Fruit fly (Drosophila melanogaster) whole organism, embryonic: ENCODE measurements around the gene CCHa2.

Experiments used
- Awh ChIP-seq: fragments of 200-800 bp; sonication (Bioruptor generic); IDR thresholded peaks from 2 replicates; pipeline ENCODE4, ENCODE4 v1.3.6; 2022; ENCODE audit warnings: missing biosample characterization, missing genetic modification characterization
- BEAF-32 ChIP-seq: fragments of 200-800 bp; sonication (Bioruptor generic); optimal IDR thresholded peaks from 3 replicates; lab custom pipeline; 2017; ENCODE audit warnings: missing biosample characterization, missing genetic modification characterization, mild to moderate bottlenecking, moderate library complexity, missing genetic modification reagents
- CG11504 ChIP-seq: fragments of 200-800 bp; sonication (Bioruptor generic); optimal IDR thresholded peaks from 3 replicates; lab custom pipeline; 2019; ENCODE audit warnings: missing biosample characterization, mild to moderate bottlenecking, missing genetic modification characterization, moderate library complexity
- CG11560 ChIP-seq: fragments of 200-800 bp; sonication (Bioruptor generic); IDR thresholded peaks from 3 replicates; pipeline ENCODE4 v1.3.6; 2022; ENCODE audit warnings: missing biosample characterization, missing genetic modification characterization
- CG17186 ChIP-seq: fragments of 200-800 bp; sonication (Bioruptor generic); optimal IDR thresholded peaks from 3 replicates; lab custom pipeline; 2017; ENCODE audit warnings: missing biosample characterization, missing genetic modification reagents, missing genetic modification characterization
- CG17328 ChIP-seq: fragments of 200-800 bp; sonication (Bioruptor generic); IDR thresholded peaks from 2 replicates; pipeline ENCODE4 v1.3.6; 2022; ENCODE audit warnings: missing biosample characterization, missing genetic modification characterization
- CG1832 ChIP-seq: fragments of 200-800 bp; sonication (Bioruptor generic); optimal IDR thresholded peaks from 2 replicates; lab custom pipeline; 2017; ENCODE audit warnings: missing biosample characterization, mild to moderate bottlenecking, missing genetic modification characterization, inconsistent platforms
- CG2199 ChIP-seq: fragments of 200-800 bp; sonication (Bioruptor generic); IDR thresholded peaks from 3 replicates; pipeline ENCODE4 v1.3.6; 2022; ENCODE audit warnings: missing biosample characterization, missing genetic modification characterization
- CG31441 ChIP-seq: fragments of 200-800 bp; sonication (Bioruptor generic); IDR thresholded peaks from 2 replicates; pipeline ENCODE4 v1.3.6; 2022; ENCODE audit warnings: missing biosample characterization, missing genetic modification characterization
- CG32532 ChIP-seq: fragments of 200-800 bp; sonication (Bioruptor generic); IDR thresholded peaks from 2 replicates; pipeline ENCODE4 v1.3.6; 2022; ENCODE audit warnings: missing biosample characterization, missing genetic modification characterization
- CG4282 ChIP-seq: fragments of 200-800 bp; sonication (Bioruptor generic); optimal IDR thresholded peaks from 2 replicates; lab custom pipeline; 2016; ENCODE audit warnings: missing biosample characterization, missing genetic modification characterization
- CG43689 ChIP-seq: fragments of 200-800 bp; sonication (Bioruptor generic); IDR thresholded peaks from 2 replicates; pipeline ENCODE4 v1.3.6; 2022; ENCODE audit warnings: missing biosample characterization, missing genetic modification characterization
- CG6689 ChIP-seq: fragments of 200-800 bp; sonication (Bioruptor generic); IDR thresholded peaks from 2 replicates; pipeline ENCODE4 v1.3.6; 2022; ENCODE audit warnings: missing biosample characterization, missing genetic modification characterization
- CG8359 ChIP-seq: fragments of 200-800 bp; sonication (Bioruptor generic); optimal IDR thresholded peaks from 2 replicates; lab custom pipeline; 2017; ENCODE audit warnings: missing biosample characterization, mild to moderate bottlenecking, missing genetic modification characterization, borderline replicate concordance
- CoRest ChIP-seq: fragments of 200-800 bp; sonication (Bioruptor generic); optimal IDR thresholded peaks from 3 replicates; lab custom pipeline; 2018; ENCODE audit warnings: missing biosample characterization, mild to moderate bottlenecking, missing genetic modification characterization, moderate library complexity
- Dbx ChIP-seq: fragments of 200-800 bp; sonication (Bioruptor generic); IDR thresholded peaks from 3 replicates; pipeline ENCODE4 v1.3.6; 2022; ENCODE audit warnings: missing biosample characterization, missing genetic modification characterization
- Dip3 ChIP-seq: fragments of 200-800 bp; sonication (Bioruptor generic); optimal IDR thresholded peaks from 3 replicates; lab custom pipeline; 2016; ENCODE audit warnings: missing biosample characterization, missing genetic modification characterization
- Fer3 ChIP-seq: fragments of 200-800 bp; sonication (Bioruptor generic); optimal IDR thresholded peaks from 2 replicates; lab custom pipeline; 2018; ENCODE audit warnings: missing biosample characterization, mild to moderate bottlenecking, missing genetic modification characterization, moderate library complexity
- GATAe ChIP-seq: fragments of 200-800 bp; sonication (Bioruptor generic); conservative IDR thresholded peaks from 2 replicates; pipeline ENCODE4 v1.3.6; 2022; ENCODE audit warnings: missing biosample characterization, missing genetic modification characterization
- Jarid2 ChIP-seq: fragments of 200-800 bp; sonication (Bioruptor generic); optimal IDR thresholded peaks from 3 replicates; lab custom pipeline; 2017; ENCODE audit warnings: mild to moderate bottlenecking, missing biosample characterization, missing genetic modification reagents, missing genetic modification characterization
- Meics ChIP-seq: fragments of 200-800 bp; sonication (Bioruptor generic); optimal IDR thresholded peaks from 2 replicates; lab custom pipeline; 2017; ENCODE audit warnings: missing biosample characterization, mild to moderate bottlenecking, missing genetic modification characterization
- Sox102F ChIP-seq: fragments of 200-800 bp; sonication (Bioruptor generic); optimal IDR thresholded peaks from 2 replicates; lab custom pipeline; 2018; ENCODE audit warnings: missing biosample characterization, mild to moderate bottlenecking, missing genetic modification characterization, moderate library complexity
- TFAM ChIP-seq: fragments of 200-800 bp; sonication (Bioruptor generic); optimal IDR thresholded peaks from 2 replicates; lab custom pipeline; 2017; ENCODE audit warnings: missing biosample characterization, missing genetic modification characterization, inconsistent platforms
- Tbp ChIP-seq: fragments of >200 bp; optimal IDR thresholded peaks from 2 replicates; lab custom pipeline; 2018; ENCODE audit warnings: missing biosample characterization, missing genetic modification characterization
- abd-A ChIP-seq: fragments of 200-800 bp; sonication (Bioruptor generic); optimal IDR thresholded peaks from 3 replicates; lab custom pipeline; 2019; ENCODE audit warnings: missing biosample characterization, mild to moderate bottlenecking, missing genetic modification characterization, moderate library complexity
- bcd ChIP-seq: fragments of 200-800 bp; sonication (Bioruptor generic); optimal IDR thresholded peaks from 2 replicates; lab custom pipeline; 2017; ENCODE audit warnings: missing biosample characterization, mild to moderate bottlenecking, missing genetic modification characterization
- bigmax ChIP-seq: fragments of 200-800 bp; sonication (Bioruptor generic); optimal IDR thresholded peaks from 2 replicates; lab custom pipeline; 2018; ENCODE audit warnings: missing biosample characterization, mild to moderate bottlenecking, missing genetic modification characterization
- chif ChIP-seq, 2 experiments: fragments of 200-800 bp; sonication (Bioruptor generic); optimal IDR thresholded peaks; 3 replicates each; lab custom pipeline; 2016; ENCODE audit warnings: missing biosample characterization in 2 of 2, missing genetic modification characterization in 2 of 2
- dysf ChIP-seq: fragments of 200-800 bp; sonication (Bioruptor generic); IDR thresholded peaks from 3 replicates; pipeline ENCODE4 v1.3.6; 2022; ENCODE audit warnings: missing biosample characterization, missing genetic modification characterization
- eyg ChIP-seq: fragments of 200-800 bp; sonication (Bioruptor generic); optimal IDR thresholded peaks from 3 replicates; lab custom pipeline; 2016; ENCODE audit warnings: missing biosample characterization, missing genetic modification characterization
- gsb ChIP-seq: fragments of 200-800 bp; sonication (Bioruptor generic); IDR thresholded peaks from 2 replicates; pipeline ENCODE4 v1.3.6; 2022; ENCODE audit warnings: missing biosample characterization, missing genetic modification characterization
- ham ChIP-seq: fragments of 200-800 bp; sonication (Bioruptor generic); IDR thresholded peaks from 2 replicates; pipeline ENCODE4 v1.3.6; 2022; ENCODE audit warnings: missing biosample characterization, missing genetic modification characterization
- hb ChIP-seq: fragments of 200-800 bp; sonication (Bioruptor generic); IDR thresholded peaks from 3 replicates; pipeline ENCODE4 v1.3.6; 2022; ENCODE audit warnings: missing biosample characterization, missing genetic modification characterization; ENCODE audit not compliant: partially characterized antibody
- lov ChIP-seq, 2 experiments: fragments of 200-800 bp in 1 of 2; fragments of >200 bp in 1 of 2; sonication (Bioruptor generic) in 1 of 2; IDR thresholded peaks in 1 of 2; optimal IDR thresholded peaks in 1 of 2; 2 replicates in 1 of 2; 3 replicates in 1 of 2; pipeline versions ENCODE4 v1.3.6 to Lab custom; 2017 to 2022; ENCODE audit warnings: missing biosample characterization in 1 of 2, missing genetic modification characterization in 1 of 2
- nerfin-2 ChIP-seq: fragments of 200-800 bp; sonication (Bioruptor generic); IDR thresholded peaks from 2 replicates; pipeline ENCODE4 v1.3.6; 2022; ENCODE audit warnings: missing biosample characterization, missing genetic modification characterization; ENCODE audit not compliant: partially characterized antibody
- nom ChIP-seq: fragments of 200-800 bp; sonication (Bioruptor generic); optimal IDR thresholded peaks from 2 replicates; lab custom pipeline; 2017; ENCODE audit warnings: missing biosample characterization, missing genetic modification characterization, mild to moderate bottlenecking, moderate library complexity, missing genetic modification reagents
- oc ChIP-seq: fragments of 200-800 bp; sonication (Bioruptor generic); optimal IDR thresholded peaks from 2 replicates; lab custom pipeline; 2018; ENCODE audit warnings: missing biosample characterization, mild to moderate bottlenecking, missing genetic modification characterization, moderate library complexity
- p53 ChIP-seq: fragments of 200-800 bp; sonication (Bioruptor generic); optimal IDR thresholded peaks from 2 replicates; lab custom pipeline; 2016; ENCODE audit warnings: missing biosample characterization, missing genetic modification characterization
- peb ChIP-seq: fragments of 200-800 bp; sonication (Bioruptor generic); IDR thresholded peaks from 2 replicates; pipeline ENCODE4 v1.3.6; 2022; ENCODE audit warnings: missing biosample characterization, missing genetic modification characterization
- psq ChIP-seq: fragments of 200-800 bp; sonication (Bioruptor generic); optimal IDR thresholded peaks from 2 replicates; lab custom pipeline; 2017; ENCODE audit warnings: missing biosample characterization, missing genetic modification characterization
- sd ChIP-seq: fragments of 200-800 bp; sonication (Bioruptor generic); optimal IDR thresholded peaks from 3 replicates; lab custom pipeline; 2018; ENCODE audit warnings: missing biosample characterization, mild to moderate bottlenecking, missing genetic modification characterization, moderate library complexity
- sima ChIP-seq: fragments of 200-800 bp; sonication (Bioruptor generic); optimal IDR thresholded peaks from 2 replicates; lab custom pipeline; 2016; ENCODE audit warnings: missing biosample characterization, missing genetic modification characterization
- sisA ChIP-seq: fragments of 200-800 bp; sonication (Bioruptor generic); IDR thresholded peaks from 2 replicates; pipeline ENCODE4 v1.3.6; 2022; ENCODE audit warnings: missing biosample characterization, missing genetic modification characterization
- tgo ChIP-seq: fragments of 200-800 bp; sonication (Bioruptor generic); IDR thresholded peaks from 3 replicates; pipeline ENCODE4 v1.3.6; 2022; ENCODE audit warnings: missing biosample characterization, missing genetic modification characterization
- tll ChIP-seq, 2 experiments: fragments of 200-800 bp in 1 of 2; fragments of >200 bp in 1 of 2; sonication (Bioruptor generic) in 1 of 2; optimal IDR thresholded peaks; 2 replicates each; lab custom pipeline; 2017 to 2019; ENCODE audit warnings: missing biosample characterization in 2 of 2, missing genetic modification characterization in 2 of 2, mild to moderate bottlenecking in 1 of 2, moderate library complexity in 1 of 2
- ttk ChIP-seq: fragments of 200-800 bp; sonication (Bioruptor generic); IDR thresholded peaks from 2 replicates; pipeline ENCODE4 v2.1.2; 2022; ENCODE audit warnings: missing biosample characterization, missing genetic modification characterization
- vvl ChIP-seq: fragments of 200-800 bp; sonication (Bioruptor generic); IDR thresholded peaks from 2 replicates; pipeline ENCODE4 v1.3.6; 2022; ENCODE audit warnings: missing biosample characterization, missing genetic modification characterization
- wek ChIP-seq: fragments of 200-800 bp; sonication (Bioruptor generic); optimal IDR thresholded peaks from 3 replicates; lab custom pipeline; 2018; ENCODE audit warnings: missing biosample characterization, mild to moderate bottlenecking, missing genetic modification characterization, moderate library complexity

The CCHa2 gene

DNA sequence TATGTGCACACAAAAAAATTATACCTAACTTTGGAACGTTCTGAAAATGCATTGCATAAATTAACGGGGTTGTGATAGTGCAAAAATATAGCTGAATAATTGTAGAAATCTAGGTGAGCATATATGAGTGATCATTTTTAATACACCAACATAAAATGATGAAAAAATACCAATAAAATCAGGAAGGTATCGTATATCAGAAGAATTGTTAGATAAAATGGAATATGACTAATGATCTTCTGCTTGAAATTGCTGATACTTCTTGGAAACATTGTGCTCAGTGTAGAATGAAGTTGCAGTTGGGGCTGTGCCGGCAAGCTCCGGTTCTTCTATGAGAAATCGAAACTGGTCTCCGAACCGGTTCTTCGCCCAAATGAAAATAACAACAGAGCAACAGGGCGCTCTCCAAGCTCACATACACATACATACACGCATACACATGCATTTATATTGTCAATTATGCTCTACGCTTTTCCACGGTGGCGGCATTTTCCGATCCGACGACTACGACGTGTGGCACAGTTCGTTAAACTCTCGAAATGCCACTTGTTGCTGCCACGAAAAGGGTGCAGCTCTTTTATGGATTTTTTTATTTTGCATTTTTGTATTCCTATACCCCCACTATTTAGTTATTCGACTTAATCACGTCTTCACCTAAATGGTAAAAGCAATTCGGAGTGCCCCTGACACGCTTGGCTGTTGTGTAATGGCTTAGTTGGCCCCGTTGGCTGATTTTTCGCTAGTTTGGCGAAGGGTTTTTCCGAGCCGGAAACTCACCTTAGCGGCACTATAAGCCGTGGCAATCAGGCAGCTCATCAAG is 6.1 kb upstream of the CCHa2 start (continued):
- TF ChIP-seq CG17186 (GFP tag; lab: Kevin White, UChicago) (peak; percentile 55), Awh (GFP tag; lab: Robert Waterston, UW) (peak; percentile 74), CG8359 (GFP tag; lab: Kevin White, UChicago) (peak; percentile 68), bigmax (GFP tag; lab: Kevin White, UChicago) (no peak), TFAM (GFP tag; lab: Kevin White, UChicago) (peak; percentile 53), Fer3 (peak; percentile 66), abd-A (no peak), tgo (GFP tag; lab: Robert Waterston, UW) (peak; percentile 88), peb (GFP tag; lab: Robert Waterston, UW) (peak; percentile 68; the same call in 1 of the 2 replicates), Tbp (GFP tag; lab: Kevin White, UChicago) (no peak), ttk (GFP tag; lab: Robert Waterston, UW) (peak; percentile 83), CG1832 (GFP tag; lab: Kevin White, UChicago) (no peak), ham (GFP tag; lab: Robert Waterston, UW) (0 out of 2 replicates have a peak, but pooled peaks have one; percentile 32), GATAe (GFP tag; lab: Robert Waterston, UW) (no peak; the same call in 1 of the 2 replicates), CoRest (tag; lab: Kevin White, UChicago) (peak; percentile 96), CG4282 (GFP tag; lab: Kevin White, UChicago) (peak; percentile 66), nerfin-2 (no peak), dysf (GFP tag; lab: Robert Waterston, UW) (peak; percentile 93), CG6689 (GFP tag; lab: Robert Waterston, UW) (peak; percentile 90), tll (GFP tag; optimal IDR thresholded peaks at IDR 0.05; lab: Kevin White, UChicago) (no peak), eyg (GFP tag; lab: Kevin White, UChicago) (peak; percentile 76), Jarid2 (GFP tag; lab: Kevin White, UChicago) (peak; percentile 43), Dbx (peak; percentile 42; the same call in 1 of the 3 replicates), Dip3 (GFP tag; lab: Kevin White, UChicago) (peak; percentile 84), CG32532 (peak; percentile 89), CG43689 (GFP tag; lab: Robert Waterston, UW) (peak; percentile 39; the same call in 1 of the 2 replicates), nom (peak; percentile 91), bcd (GFP tag; lab: Kevin White, UChicago) (peak; percentile 87), Meics (GFP tag; lab: Kevin White, UChicago) (peak; percentile 88), Sox102F (GFP tag; lab: Kevin White, UChicago) (peak; percentile 92), CG17328 (peak; percentile 71), p53 (GFP tag; lab: Kevin White, UChicago) (peak; percentile 79), vvl (GFP tag; lab: Robert Waterston, UW) (peak; percentile 89), hb (no peak), wek (GFP tag; lab: Kevin White, UChicago) (peak; percentile 61), gsb (GFP tag; lab: Robert Waterston, UW) (peak; percentile 68), CG2199 (GFP tag; lab: Robert Waterston, UW) (peak; percentile 85), chif (GFP tag; optimal IDR thresholded peaks at IDR 0.05; lab: Kevin White, UChicago) (peak; percentile 69 to 90), sd (tag; lab: Kevin White, UChicago) (peak; percentile 73), sima (peak; percentile 57), sisA (GFP tag; lab: Robert Waterston, UW) (peak; percentile 81), psq (GFP tag; lab: Kevin White, UChicago) (peak; percentile 74), oc (tag; lab: Kevin White, UChicago) (peak; percentile 87), lov (optimal IDR thresholded peaks at IDR 0.05; lab: Kevin White, UChicago) (no peak), lov (GFP tag; IDR thresholded peaks at IDR 0.05; lab: Robert Waterston, UW) (no peak; the same call in 2 of the 3 replicates), CG31441 (peak; percentile 90), CG11504 (peak; percentile 90), BEAF-32 (GFP tag; lab: Kevin White, UChicago) (no peak), CG11560 (tag; lab: Robert Waterston, UW) (peak; percentile 62; the same call in 2 of the 3 replicates)
